Fruit fly (Drosophila melanogaster) whole organism, wandering third instar larva: ENCODE data around the gene CG12009.

ENCODE experiments used
- Abd-B ChIP-seq: fragments of >200 bp; optimal IDR thresholded peaks from 2 replicates; lab custom pipeline; 2017; ENCODE audit warnings: missing biosample characterization, missing genetic modification characterization
- CG32264 ChIP-seq: fragments of 200-800 bp; sonication (Bioruptor generic); optimal IDR thresholded peaks from 2 replicates; lab custom pipeline; 2016; ENCODE audit warnings: missing biosample characterization, missing genetic modification characterization
- CG9705 ChIP-seq: fragments of 200-800 bp; sonication (Bioruptor generic); optimal IDR thresholded peaks from 2 replicates; lab custom pipeline; 2018; ENCODE audit warnings: missing biosample characterization, mild to moderate bottlenecking, missing genetic modification characterization
- CrebA ChIP-seq: fragments of 200-800 bp; sonication (Bioruptor generic); optimal IDR thresholded peaks from 2 replicates; lab custom pipeline; 2016; ENCODE audit warnings: missing biosample characterization, mild to moderate bottlenecking, missing genetic modification characterization, borderline replicate concordance
- Dfd ChIP-seq: fragments of >200 bp; optimal IDR thresholded peaks from 2 replicates; lab custom pipeline; 2017; ENCODE audit warnings: missing biosample characterization, missing genetic modification characterization
- Dif ChIP-seq: fragments of 200-275, 200-300 bp; sonication (Bioruptor generic); optimal IDR thresholded peaks from 2 replicates; lab custom pipeline; 2018; ENCODE audit warnings: missing biosample characterization, missing genetic modification characterization; ENCODE audit not compliant: partially characterized antibody
- GATAd ChIP-seq: sonication (Bioruptor generic); optimal IDR thresholded peaks from 2 replicates; lab custom pipeline; 2016; ENCODE audit warnings: missing biosample characterization, missing genetic modification characterization
- HLH106 ChIP-seq: fragments of 200-800 bp; optimal IDR thresholded peaks from 3 replicates; lab custom pipeline; 2019; ENCODE audit warnings: missing biosample characterization, mild to moderate bottlenecking, missing genetic modification characterization, moderate library complexity
- Hnf4 ChIP-seq: fragments of 200-800 bp; sonication (Bioruptor generic); optimal IDR thresholded peaks from 2 replicates; lab custom pipeline; 2016; ENCODE audit warnings: missing biosample characterization, mild to moderate bottlenecking, missing genetic modification characterization
- Hr78 ChIP-seq: fragments of >200 bp; optimal IDR thresholded peaks from 2 replicates; lab custom pipeline; 2017; ENCODE audit warnings: missing biosample characterization, missing genetic modification characterization
- Hr83 ChIP-seq: fragments of 200-300 bp; sonication (Bioruptor generic); optimal IDR thresholded peaks from 2 replicates; lab custom pipeline; 2016; ENCODE audit warnings: missing biosample characterization, mild to moderate bottlenecking, missing genetic modification characterization, moderate library complexity; ENCODE audit not compliant: poor library complexity, severe bottlenecking
- Jra ChIP-seq: sonication (Bioruptor generic); optimal IDR thresholded peaks from 2 replicates; lab custom pipeline; 2016; ENCODE audit warnings: missing biosample characterization, missing genetic modification characterization
- Mio ChIP-seq: sonication (Bioruptor generic); optimal IDR thresholded peaks from 2 replicates; lab custom pipeline; 2016; ENCODE audit warnings: missing biosample characterization, missing genetic modification characterization
- Myc ChIP-seq: fragments of >200 bp; optimal IDR thresholded peaks from 2 replicates; lab custom pipeline; 2017
- N ChIP-seq: fragments of >200 bp; optimal IDR thresholded peaks from 2 replicates; lab custom pipeline; 2018; ENCODE audit warnings: missing biosample characterization, missing external identifiers, missing genetic modification characterization
- OdsH ChIP-seq: fragments of 200-800 bp; sonication (Bioruptor generic); optimal IDR thresholded peaks from 2 replicates; lab custom pipeline; 2016; ENCODE audit warnings: missing biosample characterization, mild to moderate bottlenecking, missing genetic modification characterization
- Rel ChIP-seq, 2 experiments: fragments of 200-800 bp; sonication (Bioruptor generic) in 1 of 2; optimal IDR thresholded peaks; 2 replicates in 1 of 2; 3 replicates in 1 of 2; lab custom pipeline; 2016 to 2019; ENCODE audit warnings: mild to moderate bottlenecking in 2 of 2, missing biosample characterization in 2 of 2, missing genetic modification characterization in 2 of 2, moderate library complexity in 1 of 2
- Sp1 ChIP-seq: fragments of 200-800 bp; sonication (Bioruptor generic); optimal IDR thresholded peaks from 3 replicates; lab custom pipeline; 2019; ENCODE audit warnings: missing biosample characterization, mild to moderate bottlenecking, missing genetic modification characterization, moderate library complexity
- Vsx2 ChIP-seq: fragments of 200-300, 225-300 bp; sonication (Bioruptor generic); optimal IDR thresholded peaks from 2 replicates; lab custom pipeline; 2018; ENCODE audit warnings: missing biosample characterization, missing genetic modification characterization; ENCODE audit not compliant: partially characterized antibody
- br ChIP-seq: fragments of 200-800 bp; sonication (Bioruptor generic); optimal IDR thresholded peaks from 2 replicates; lab custom pipeline; 2016; ENCODE audit warnings: missing biosample characterization, missing genetic modification characterization
- brk ChIP-seq: fragments of 200-800 bp; sonication (Bioruptor generic); optimal IDR thresholded peaks from 2 replicates; lab custom pipeline; 2016; ENCODE audit warnings: missing biosample characterization, mild to moderate bottlenecking, missing genetic modification characterization
- dl ChIP-seq, 2 experiments: fragments of 175-275, 200-275 bp in 1 of 2; fragments of 200-275 bp in 1 of 2; sonication (Bioruptor generic); optimal IDR thresholded peaks; lab custom pipeline; 2018; ENCODE audit warnings: mild to moderate bottlenecking in 2 of 2, missing biosample characterization in 2 of 2, missing genetic modification characterization in 2 of 2, moderate library complexity in 2 of 2; ENCODE audit not compliant: partially characterized antibody in 2 of 2, insufficient read depth in 1 of 2
- dmrt93B ChIP-seq: fragments of 200-800 bp; sonication (Bioruptor generic); optimal IDR thresholded peaks from 2 replicates; lab custom pipeline; 2018; ENCODE audit warnings: missing biosample characterization, mild to moderate bottlenecking, missing genetic modification characterization
- dsf ChIP-seq: sonication (Bioruptor generic); optimal IDR thresholded peaks from 2 replicates; lab custom pipeline; 2016; ENCODE audit warnings: missing biosample characterization, missing genetic modification characterization, borderline replicate concordance
- ey ChIP-seq: fragments of 200-800 bp; sonication (Bioruptor generic); optimal IDR thresholded peaks from 2 replicates; lab custom pipeline; 2016; ENCODE audit warnings: missing biosample characterization, missing genetic modification characterization
- foxo ChIP-seq, 2 experiments: fragments of 200-800 bp; sonication (Bioruptor generic); optimal IDR thresholded peaks; 2 replicates in 1 of 2; 3 replicates in 1 of 2; lab custom pipeline; 2016 to 2017; ENCODE audit warnings: missing biosample characterization in 2 of 2, missing genetic modification characterization in 2 of 2
- fru ChIP-seq: fragments of 200-800 bp; sonication (Bioruptor generic); optimal IDR thresholded peaks from 3 replicates; lab custom pipeline; 2016; ENCODE audit warnings: missing biosample characterization, mild to moderate bottlenecking, missing genetic modification characterization
- h ChIP-seq: fragments of 200-800 bp; sonication (Bioruptor generic); optimal IDR thresholded peaks from 3 replicates; lab custom pipeline; 2016; ENCODE audit warnings: missing biosample characterization, mild to moderate bottlenecking, missing genetic modification characterization
- jim ChIP-seq: fragments of 175-275, 200-325 bp; sonication (Bioruptor generic); optimal IDR thresholded peaks from 2 replicates; lab custom pipeline; 2016; ENCODE audit warnings: missing biosample characterization, mild to moderate bottlenecking, missing genetic modification characterization
- lola ChIP-seq: fragments of >200 bp; optimal IDR thresholded peaks from 2 replicates; lab custom pipeline; 2017; ENCODE audit warnings: missing biosample characterization, missing genetic modification characterization
- pan ChIP-seq: fragments of >200 bp; optimal IDR thresholded peaks from 2 replicates; lab custom pipeline; 2017
- psq ChIP-seq: fragments of 200-800 bp; sonication (Bioruptor generic); optimal IDR thresholded peaks from 3 replicates; lab custom pipeline; 2017; ENCODE audit warnings: missing biosample characterization, mild to moderate bottlenecking, missing genetic modification characterization, moderate library complexity
- rgr ChIP-seq: fragments of 200-800 bp; sonication (Bioruptor generic); optimal IDR thresholded peaks from 3 replicates; lab custom pipeline; 2016; ENCODE audit warnings: missing biosample characterization, mild to moderate bottlenecking, missing genetic modification characterization
- sage ChIP-seq: fragments of 200-800 bp; sonication (Bioruptor generic); optimal IDR thresholded peaks from 2 replicates; lab custom pipeline; 2016; ENCODE audit warnings: missing biosample characterization, mild to moderate bottlenecking, missing genetic modification characterization
- sv ChIP-seq: fragments of 200-800 bp; sonication (Bioruptor generic); optimal IDR thresholded peaks from 3 replicates; lab custom pipeline; 2016; ENCODE audit warnings: missing biosample characterization, missing genetic modification characterization
- tai ChIP-seq: sonication (Bioruptor generic); optimal IDR thresholded peaks from 2 replicates; lab custom pipeline; 2016; ENCODE audit warnings: missing biosample characterization, missing genetic modification characterization
- usp ChIP-seq: fragments of >200 bp; optimal IDR thresholded peaks from 2 replicates; lab custom pipeline; 2017; ENCODE audit warnings: missing biosample characterization, missing genetic modification characterization
- woc ChIP-seq: sonication (Bioruptor generic); optimal IDR thresholded peaks from 2 replicates; lab custom pipeline; 2016; ENCODE audit warnings: missing biosample characterization, mild to moderate bottlenecking, missing genetic modification characterization

Gene CG12009

dm6 chr3L:3246378-3247129 is 44.7 kb upstream of the CG12009 start:
- TF ChIP-seq dl (GFP tag; optimal IDR thresholded peaks at IDR 0.05; lab: Kevin White, UChicago; ENCODE audit: insufficient read depth in 1 of 2, partially characterized antibody in 2 of 2) = peak; percentile 32 to 59
- no peak for TF ChIP-seq sv (GFP tag; lab: Kevin White, UChicago)
- TF ChIP-seq GATAd (GFP tag; lab: Kevin White, UChicago) = peak; percentile 25
- no peak for TF ChIP-seq dsf (GFP tag; lab: Kevin White, UChicago)
- TF ChIP-seq Hr78 (GFP tag; lab: Kevin White, UChicago) = no peak
- no peak for TF ChIP-seq Mio (GFP tag; lab: Kevin White, UChicago)
- peak; percentile 61 for TF ChIP-seq Dif (GFP tag; lab: Kevin White, UChicago)
- peak; percentile 89 for TF ChIP-seq Jra (GFP tag; lab: Kevin White, UChicago)
- TF ChIP-seq brk = peak; percentile 89
- no peak for TF ChIP-seq lola (GFP tag; lab: Kevin White, UChicago)
- peak; percentile 63 for TF ChIP-seq Hr83 (GFP tag; lab: Kevin White, UChicago)
- TF ChIP-seq Dfd = no peak
- peak; percentile 97 for TF ChIP-seq sage (GFP tag; lab: Kevin White, UChicago)
- TF ChIP-seq psq (GFP tag; lab: Kevin White, UChicago) = peak; percentile 87
- peak; percentile 90 for TF ChIP-seq br (GFP tag; lab: Kevin White, UChicago)
- TF ChIP-seq Rel (GFP tag; optimal IDR thresholded peaks at IDR 0.05; lab: Kevin White, UChicago) = peak; percentile 100
- peak; percentile 91 for TF ChIP-seq Rel (tag; optimal IDR thresholded peaks at IDR 0.05; lab: Kevin White, UChicago)
- TF ChIP-seq woc (GFP tag; lab: Kevin White, UChicago) = peak; percentile 86
- TF ChIP-seq OdsH (GFP tag; lab: Kevin White, UChicago) = peak; percentile 85
- TF ChIP-seq N (GFP tag; lab: Kevin White, UChicago) = no peak
- TF ChIP-seq Hnf4 (GFP tag; lab: Kevin White, UChicago) = peak; percentile 58
- peak; percentile 74 to 95 for TF ChIP-seq foxo (GFP tag; optimal IDR thresholded peaks at IDR 0.05; lab: Kevin White, UChicago)
- peak; percentile 89 for TF ChIP-seq h
- TF ChIP-seq Sp1 (GFP tag; lab: Kevin White, UChicago) = peak; percentile 99
- no peak for TF ChIP-seq Vsx2 (GFP tag; lab: Kevin White, UChicago)
- peak; percentile 96 for TF ChIP-seq fru (GFP tag; lab: Kevin White, UChicago)
- peak; percentile 99 for TF ChIP-seq CrebA (GFP tag; lab: Kevin White, UChicago)
- no peak for TF ChIP-seq Myc
- TF ChIP-seq CG9705 (GFP tag; lab: Kevin White, UChicago) = peak; percentile 69
- peak; percentile 80 for TF ChIP-seq tai (GFP tag; lab: Kevin White, UChicago)
- no peak for TF ChIP-seq pan
- TF ChIP-seq dmrt93B = peak; percentile 73
- TF ChIP-seq usp (GFP tag; lab: Kevin White, UChicago) = no peak
- peak; percentile 90 for TF ChIP-seq HLH106 (tag; lab: Kevin White, UChicago)
- peak; percentile 96 for TF ChIP-seq ey (GFP tag; lab: Kevin White, UChicago)
- peak; percentile 88 for TF ChIP-seq rgr (GFP tag; lab: Kevin White, UChicago)
- TF ChIP-seq Abd-B (GFP tag; lab: Kevin White, UChicago) = no peak
- TF ChIP-seq CG32264 (GFP tag; lab: Kevin White, UChicago) = peak; percentile 82
- TF ChIP-seq jim (GFP tag; lab: Kevin White, UChicago) = peak; percentile 99
